Worm (Caenorhabditis elegans) whole organism, mixed stage, embryonic: ENCODE data around the gene enpl-1.

Experiments used
- M03D4.4 ChIP-seq: sonication (generic microtip); optimal IDR thresholded peaks from 2 replicates; lab custom pipeline; 2017; ENCODE audit warnings: mild to moderate bottlenecking, missing genetic modification characterization, missing compliant biosample characterization
- bed-3 ChIP-seq: fragments of 200-800 bp; sonication (Bioruptor generic); optimal IDR thresholded peaks from 3 replicates; lab custom pipeline; 2018; ENCODE audit warnings: mild to moderate bottlenecking, missing genetic modification characterization, moderate library complexity, missing compliant biosample characterization
- blmp-1 ChIP-seq: fragments of 150-350 bp; optimal IDR thresholded peaks from 2 replicates; lab custom pipeline; 2014; ENCODE audit warnings: missing biosample characterization, missing genetic modification characterization
- ceh-39 ChIP-seq: fragments of 150-350 bp; optimal IDR thresholded peaks from 2 replicates; lab custom pipeline; 2014; ENCODE audit warnings: missing biosample characterization, missing genetic modification characterization
- ceh-43 ChIP-seq: fragments of 200-800 bp; sonication (Bioruptor generic); optimal IDR thresholded peaks from 2 replicates; lab custom pipeline; 2018; ENCODE audit warnings: mild to moderate bottlenecking, missing genetic modification characterization, moderate library complexity, missing compliant biosample characterization
- ceh-83 ChIP-seq: fragments of 200-800 bp; sonication (Bioruptor generic); optimal IDR thresholded peaks from 2 replicates; lab custom pipeline; 2018; ENCODE audit warnings: mild to moderate bottlenecking, missing genetic modification characterization, missing compliant biosample characterization
- ces-1 ChIP-seq: fragments of 150-350 bp; optimal IDR thresholded peaks from 2 replicates; lab custom pipeline; 2014; ENCODE audit warnings: missing biosample characterization, missing genetic modification reagents, missing genetic modification characterization
- cnd-1 ChIP-seq: fragments of 200-800 bp; sonication (Bioruptor generic); optimal IDR thresholded peaks from 2 replicates; lab custom pipeline; 2018; ENCODE audit warnings: mild to moderate bottlenecking, missing genetic modification characterization, missing compliant biosample characterization
- drap-1 ChIP-seq: fragments of 200-800 bp; sonication (Bioruptor generic); optimal IDR thresholded peaks from 3 replicates; lab custom pipeline; 2018; ENCODE audit warnings: mild to moderate bottlenecking, missing genetic modification characterization, missing compliant biosample characterization
- elt-1 ChIP-seq: sonication (generic microtip); optimal IDR thresholded peaks from 2 replicates; lab custom pipeline; 2017; ENCODE audit warnings: missing genetic modification characterization, mild to moderate bottlenecking, missing compliant biosample characterization, antibody characterized with exemption, moderate library complexity, borderline replicate concordance; ENCODE audit not compliant: insufficient read depth
- elt-3 ChIP-seq: fragments of 150-350 bp; optimal IDR thresholded peaks from 2 replicates; lab custom pipeline; 2014; ENCODE audit warnings: missing biosample characterization, missing genetic modification characterization
- flh-1 ChIP-seq: fragments of 200-800 bp; sonication (Bioruptor generic); optimal IDR thresholded peaks from 2 replicates; lab custom pipeline; 2018; ENCODE audit warnings: mild to moderate bottlenecking, missing genetic modification characterization, moderate library complexity, missing compliant biosample characterization
- ham-2 ChIP-seq: fragments of 200-800 bp; sonication (Bioruptor generic); optimal IDR thresholded peaks from 2 replicates; lab custom pipeline; 2018; ENCODE audit warnings: mild to moderate bottlenecking, missing genetic modification characterization, missing compliant biosample characterization
- hlh-1 ChIP-seq: fragments of 150-350 bp; optimal IDR thresholded peaks from 2 replicates; lab custom pipeline; 2014; ENCODE audit warnings: missing biosample characterization, missing genetic modification reagents, missing genetic modification characterization
- lin-13 ChIP-seq: fragments of 150-350 bp; optimal IDR thresholded peaks from 2 replicates; lab custom pipeline; 2014; ENCODE audit warnings: missing biosample characterization, missing genetic modification characterization
- lin-32 ChIP-seq: fragments of 200-800 bp; sonication (Bioruptor generic); optimal IDR thresholded peaks from 2 replicates; lab custom pipeline; 2018; ENCODE audit warnings: mild to moderate bottlenecking, missing genetic modification characterization, missing compliant biosample characterization
- lsy-2 ChIP-seq: fragments of 150-350 bp; optimal IDR thresholded peaks from 2 replicates; lab custom pipeline; 2014; ENCODE audit warnings: missing biosample characterization, missing genetic modification characterization
- mab-5 ChIP-seq: fragments of 150-350 bp; optimal IDR thresholded peaks from 2 replicates; lab custom pipeline; 2014; ENCODE audit warnings: missing biosample characterization, missing genetic modification characterization
- mep-1 ChIP-seq: fragments of 150-350 bp; optimal IDR thresholded peaks from 2 replicates; lab custom pipeline; 2017; ENCODE audit warnings: missing biosample characterization, missing genetic modification reagents, missing genetic modification characterization, inconsistent platforms
- mls-2 ChIP-seq: sonication (generic microtip); optimal IDR thresholded peaks from 2 replicates; lab custom pipeline; 2016; ENCODE audit warnings: mild to moderate bottlenecking, missing genetic modification characterization, moderate library complexity, missing compliant biosample characterization
- nhr-12 ChIP-seq: fragments of 150-350 bp; optimal IDR thresholded peaks from 2 replicates; lab custom pipeline; 2014; ENCODE audit warnings: missing biosample characterization, missing genetic modification characterization
- nhr-2 ChIP-seq: fragments of 150-350 bp; optimal IDR thresholded peaks from 2 replicates; lab custom pipeline; 2014; ENCODE audit warnings: missing biosample characterization, missing genetic modification characterization
- nhr-237 ChIP-seq: fragments of 150-350 bp; optimal IDR thresholded peaks from 2 replicates; lab custom pipeline; 2014; ENCODE audit warnings: missing biosample characterization, missing genetic modification characterization
- nhr-28 ChIP-seq: fragments of 150-350 bp; optimal IDR thresholded peaks from 2 replicates; lab custom pipeline; 2014; ENCODE audit warnings: missing biosample characterization, missing genetic modification characterization
- nhr-76 ChIP-seq: sonication (generic microtip); optimal IDR thresholded peaks from 2 replicates; lab custom pipeline; 2017; ENCODE audit warnings: missing biosample characterization, missing genetic modification characterization
- pha-4 ChIP-seq: fragments of 150-350 bp; optimal IDR thresholded peaks from 2 replicates; lab custom pipeline; 2018; ENCODE audit warnings: missing biosample characterization, missing genetic modification reagents, missing genetic modification characterization
- sem-2 ChIP-seq: fragments of 200-800 bp; sonication (Bioruptor generic); optimal IDR thresholded peaks from 2 replicates; lab custom pipeline; 2018; ENCODE audit warnings: mild to moderate bottlenecking, missing genetic modification characterization, missing compliant biosample characterization
- snpc-4 ChIP-seq: fragments of 150-350 bp; optimal IDR thresholded peaks from 2 replicates; lab custom pipeline; 2014; ENCODE audit warnings: missing biosample characterization, missing genetic modification characterization
- sptf-1 ChIP-seq: sonication (generic microtip); optimal IDR thresholded peaks from 2 replicates; lab custom pipeline; 2017; ENCODE audit warnings: mild to moderate bottlenecking, missing genetic modification characterization, moderate library complexity, missing compliant biosample characterization
- tbx-8 ChIP-seq: fragments of 200-800 bp; sonication (Bioruptor generic); optimal IDR thresholded peaks from 2 replicates; lab custom pipeline; 2018; ENCODE audit warnings: mild to moderate bottlenecking, missing genetic modification characterization, moderate library complexity, missing compliant biosample characterization
- unc-120 ChIP-seq: sonication (generic microtip); optimal IDR thresholded peaks from 2 replicates; lab custom pipeline; 2017; ENCODE audit warnings: missing genetic modification characterization, missing compliant biosample characterization; ENCODE audit not compliant: poor library complexity, severe bottlenecking
- unc-39 ChIP-seq: fragments of 150-350 bp; optimal IDR thresholded peaks from 2 replicates; lab custom pipeline; 2014; ENCODE audit warnings: missing biosample characterization, missing genetic modification characterization
- unc-62 ChIP-seq: fragments of 150-350 bp; optimal IDR thresholded peaks from 2 replicates; lab custom pipeline; 2014; ENCODE audit warnings: missing biosample characterization, missing genetic modification reagents, missing genetic modification characterization
- zip-8 ChIP-seq: fragments of 150-350 bp; optimal IDR thresholded peaks from 2 replicates; lab custom pipeline; 2014; ENCODE audit warnings: missing biosample characterization, missing genetic modification characterization
- ztf-11 ChIP-seq: fragments of 150-350 bp; optimal IDR thresholded peaks from 2 replicates; lab custom pipeline; 2014; ENCODE audit warnings: missing biosample characterization, missing genetic modification characterization

enpl-1 gene

ce11 chrIV:11082153-11082552 is 36.9 kb upstream of the enpl-1 start, which contains the start of gene let-70:
Gene let-70 (minus strand): TSS chrIV:11082253.
- TF ChIP-seq mls-2 (tag; lab: Kevin White, UChicago) (no peak), zip-8 (tag; lab: Kevin White, UChicago) (peak; percentile 14)
- TF ChIP-seq, all 35 proteins: peak for 1

ce11 chrIV:11082789-11083235 is 36.3 kb upstream of the enpl-1 start:
- TF ChIP-seq mep-1 (tag; lab: Kevin White, UChicago) (peak; percentile 82), ceh-39 (tag; lab: Kevin White, UChicago) (no peak), elt-3 (tag; lab: Kevin White, UChicago) (peak; percentile 13), lsy-2 (tag; lab: Kevin White, UChicago) (peak; percentile 81), mls-2 (tag; lab: Kevin White, UChicago) (peak; percentile 60), nhr-237 (tag; lab: Kevin White, UChicago) (peak; percentile 88), unc-120 (tag; lab: Kevin White, UChicago) (peak; percentile 67), ceh-83 (GFP tag; lab: Kevin White, UChicago) (no peak), pha-4 (tag; lab: Kevin White, UChicago) (peak; percentile 83), ham-2 (peak; percentile 85), zip-8 (tag; lab: Kevin White, UChicago) (no peak), hlh-1 (peak; percentile 46), unc-39 (tag; lab: Kevin White, UChicago) (no peak), sptf-1 (tag; lab: Kevin White, UChicago) (peak; percentile 56), drap-1 (GFP tag; lab: Kevin White, UChicago) (peak; percentile 72), ztf-11 (tag; lab: Kevin White, UChicago) (peak; percentile 69), snpc-4 (tag; lab: Kevin White, UChicago) (no peak), nhr-2 (tag; lab: Kevin White, UChicago) (no peak), bed-3 (GFP tag; lab: Kevin White, UChicago) (no peak), nhr-12 (no peak), mab-5 (tag; lab: Kevin White, UChicago) (no peak), cnd-1 (tag; lab: Kevin White, UChicago) (peak; percentile 5), nhr-76 (tag; lab: Kevin White, UChicago) (no peak), flh-1 (GFP tag; lab: Kevin White, UChicago) (no peak), blmp-1 (tag; lab: Kevin White, UChicago) (peak; percentile 54), nhr-28 (tag; lab: Kevin White, UChicago) (no peak), M03D4.4 (peak; percentile 32), lin-13 (tag; lab: Kevin White, UChicago) (peak; percentile 37), sem-2 (GFP tag; lab: Kevin White, UChicago) (no peak), lin-32 (GFP tag; lab: Kevin White, UChicago) (no peak), tbx-8 (GFP tag; lab: Kevin White, UChicago) (no peak), unc-62 (GFP tag; lab: Kevin White, UChicago) (peak; percentile 90), ceh-43 (GFP tag; lab: Kevin White, UChicago) (no peak), elt-1 (tag; lab: Kevin White, UChicago) (no peak), ces-1 (peak; percentile 95)

ce11 chrIV:11083609-11084008 is 35.5 kb upstream of the enpl-1 start, which contains the start of gene klc-1:
Gene klc-1 (plus strand): TSS chrIV:11083735.
- peak; percentile 62 for TF ChIP-seq lsy-2 (tag; lab: Kevin White, UChicago)
- TF ChIP-seq nhr-237 (tag; lab: Kevin White, UChicago), result no peak

ce11 chrIV:11089527-11089926 is 29.6 kb upstream of the enpl-1 start, which contains the start of gene M7.7:
Gene M7.7 (plus strand): TSS chrIV:11089827.
- no peak for TF ChIP-seq snpc-4 (tag; lab: Kevin White, UChicago)
- no peak for TF ChIP-seq mep-1 (tag; lab: Kevin White, UChicago)
- no peak for TF ChIP-seq pha-4 (tag; lab: Kevin White, UChicago)
- TF ChIP-seq unc-62 (GFP tag; lab: Kevin White, UChicago), result no peak
- TF ChIP-seq nhr-2 (tag; lab: Kevin White, UChicago), result no peak
